Worm (Caenorhabditis elegans): Measurements from ENCODE around the gene R08A2.2.
A peak's percentile ranks its signal among the peaks of the same experiment; 100 is the strongest.

R08A2.2 gene

DNA sequence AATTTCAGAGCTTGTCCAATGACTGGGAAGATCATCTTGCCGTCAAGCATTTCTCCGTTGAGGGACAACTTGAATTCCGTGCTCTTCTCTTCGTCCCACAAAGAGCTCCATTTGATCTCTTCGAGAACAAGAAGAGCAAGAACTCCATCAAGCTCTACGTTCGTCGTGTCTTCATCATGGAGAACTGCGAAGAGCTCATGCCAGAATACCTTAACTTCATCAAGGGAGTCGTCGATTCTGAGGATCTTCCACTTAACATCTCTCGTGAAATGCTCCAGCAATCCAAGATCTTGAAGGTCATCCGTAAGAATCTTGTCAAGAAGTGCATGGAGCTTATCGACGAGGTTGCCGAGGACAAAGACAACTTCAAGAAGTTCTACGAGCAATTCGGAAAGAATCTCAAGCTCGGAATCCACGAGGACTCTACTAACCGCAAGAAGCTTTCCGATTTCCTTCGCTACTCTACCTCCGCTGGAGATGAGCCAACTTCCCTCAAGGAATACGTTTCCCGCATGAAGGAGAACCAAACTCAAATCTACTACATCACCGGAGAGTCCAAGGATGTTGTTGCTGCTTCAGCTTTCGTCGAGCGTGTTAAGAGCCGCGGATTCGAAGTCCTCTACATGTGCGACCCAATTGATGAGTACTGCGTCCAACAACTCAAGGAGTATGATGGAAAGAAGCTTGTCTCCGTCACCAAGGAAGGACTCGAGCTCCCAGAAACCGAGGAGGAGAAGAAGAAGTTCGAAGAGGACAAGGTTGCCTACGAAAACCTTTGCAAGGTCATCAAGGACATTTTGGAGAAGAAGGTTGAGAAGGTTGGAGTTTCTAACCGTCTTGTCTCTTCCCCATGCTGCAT lies 28.2 kb downstream of the R08A2.2 start (continued):
- TF ChIP-seq nhr-42 (GFP tag; IDR thresholded peaks at IDR 0.05) (0 out of 2 replicates have a peak, but pooled peaks have one; percentile 4), ctbp-1 (GFP tag; IDR thresholded peaks at IDR 0.05) (0 out of 2 replicates have a peak, but pooled peaks have one; percentile 14), dmd-6 (GFP tag; IDR thresholded peaks at IDR 0.05) (0 out of 2 replicates have a peak, but pooled peaks have one; percentile 8), spr-3 (GFP tag; optimal IDR thresholded peaks at IDR 0.05) (no peak), dmd-9 (GFP tag; IDR thresholded peaks at IDR 0.05) (no peak), F10B5.3 (tag; optimal IDR thresholded peaks at IDR 0.05) (no peak), Y105C5A.15 (GFP tag; IDR thresholded peaks at IDR 0.05) (no peak), dmd-8 (GFP tag; IDR thresholded peaks at IDR 0.05) (no peak), hlh-30 (tag; optimal IDR thresholded peaks at IDR 0.05; ENCODE audit: insufficient read depth) (no peak), ZK337.2 (GFP tag; IDR thresholded peaks at IDR 0.05) (no peak), lin-15B (tag; optimal IDR thresholded peaks at IDR 0.05) (no peak), ztf-7 (tag; optimal IDR thresholded peaks at IDR 0.05) (no peak), vab-7 (GFP tag; IDR thresholded peaks at IDR 0.05) (no peak), nhr-11 (tag; optimal IDR thresholded peaks at IDR 0.05) (no peak), aha-1 (tag) (peak; percentile 88), zag-1 (tag; optimal IDR thresholded peaks at IDR 0.05) (no peak), set-16 (GFP tag; IDR thresholded peaks at IDR 0.05) (no peak; the same call in 1 of the 2 replicates), pha-4 (GFP tag; IDR thresholded peaks at IDR 0.05) (peak; percentile 40), pha-4 (tag; optimal IDR thresholded peaks at IDR 0.05) (no peak), F37D6.2 (tag; optimal IDR thresholded peaks at IDR 0.05) (no peak), lim-7 (GFP tag; IDR thresholded peaks at IDR 0.05) (peak; percentile 53), hmg-1.1 (GFP tag; IDR thresholded peaks at IDR 0.05) (no peak), daf-8 (GFP tag; IDR thresholded peaks at IDR 0.05) (no peak), nhr-76 (tag; optimal IDR thresholded peaks at IDR 0.05) (no peak), pqm-1 (tag; optimal IDR thresholded peaks at IDR 0.05) (no peak), nhr-41 (GFP tag; IDR thresholded peaks at IDR 0.05) (no peak), lin-29 (GFP tag; IDR thresholded peaks at IDR 0.05) (no peak; the same call in 1 of the 2 replicates), nhr-77 (tag; optimal IDR thresholded peaks at IDR 0.05) (no peak), nhr-102 (tag; optimal IDR thresholded peaks at IDR 0.05) (no peak), daf-16 (GFP tag; optimal IDR thresholded peaks at IDR 0.05) (no peak), daf-16 (tag; optimal IDR thresholded peaks at IDR 0.05) (peak; percentile 18), lsy-2 (tag; optimal IDR thresholded peaks at IDR 0.05) (no peak)

DNA sequence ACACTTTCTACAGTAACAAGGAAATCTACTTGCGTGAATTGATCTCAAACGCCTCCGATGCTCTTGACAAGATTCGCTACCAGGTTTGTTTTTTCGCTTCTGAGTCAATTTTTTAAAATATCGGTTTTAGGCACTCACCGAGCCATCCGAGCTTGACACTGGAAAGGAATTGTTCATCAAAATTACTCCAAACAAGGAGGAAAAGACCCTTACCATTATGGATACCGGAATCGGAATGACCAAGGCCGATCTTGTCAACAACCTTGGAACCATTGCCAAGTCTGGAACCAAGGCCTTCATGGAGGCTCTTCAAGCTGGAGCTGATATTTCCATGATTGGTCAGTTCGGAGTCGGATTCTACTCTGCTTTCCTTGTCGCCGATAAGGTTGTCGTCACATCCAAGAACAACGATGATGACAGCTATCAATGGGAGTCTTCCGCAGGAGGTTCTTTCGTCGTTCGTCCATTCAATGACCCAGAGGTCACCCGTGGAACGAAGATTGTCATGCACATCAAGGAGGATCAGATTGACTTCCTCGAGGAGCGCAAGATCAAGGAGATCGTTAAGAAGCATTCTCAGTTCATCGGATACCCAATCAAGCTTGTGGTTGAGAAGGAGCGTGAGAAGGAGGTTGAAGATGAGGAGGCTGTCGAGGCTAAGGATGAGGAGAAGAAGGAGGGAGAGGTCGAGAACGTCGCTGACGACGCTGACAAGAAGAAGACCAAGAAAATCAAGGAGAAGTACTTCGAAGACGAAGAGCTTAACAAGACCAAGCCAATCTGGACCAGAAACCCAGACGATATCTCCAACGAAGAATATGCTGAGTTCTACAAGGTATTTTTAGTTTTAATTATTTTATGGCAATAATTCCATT lies 29.0 kb downstream of the R08A2.2 start:
- TF ChIP-seq aha-1 (tag) (no peak), egl-43 (GFP tag; IDR thresholded peaks at IDR 0.05) (no peak), nhr-48 (tag; optimal IDR thresholded peaks at IDR 0.05) (no peak), ztf-7 (tag; optimal IDR thresholded peaks at IDR 0.05) (no peak), ceh-62 (tag; optimal IDR thresholded peaks at IDR 0.05) (no peak), mes-2 (tag; optimal IDR thresholded peaks at IDR 0.05; ENCODE audit: poor library complexity, severe bottlenecking) (no peak), skn-1 (tag; optimal IDR thresholded peaks at IDR 0.05) (no peak), dmd-6 (GFP tag; IDR thresholded peaks at IDR 0.05) (0 out of 2 replicates have a peak, but pooled peaks have one; percentile 6), Y105C5A.15 (GFP tag; IDR thresholded peaks at IDR 0.05) (no peak), unc-62 (GFP tag; optimal IDR thresholded peaks at IDR 0.05 in 1 of 2) (peak in 1 of 2 experiments; percentile 97), unc-62 (tag; optimal IDR thresholded peaks at IDR 0.05) (no peak), rbr-2 (tag; optimal IDR thresholded peaks at IDR 0.05) (no peak), ceh-44 (GFP tag; IDR thresholded peaks at IDR 0.05) (no peak), mxl-3 (GFP tag; optimal IDR thresholded peaks at IDR 0.05) (no peak), nhr-6 (tag; optimal IDR thresholded peaks at IDR 0.05) (no peak), gei-8 (GFP tag; optimal IDR thresholded peaks at IDR 0.05) (no peak), snpc-1.2 (GFP tag; IDR thresholded peaks at IDR 0.05) (peak; percentile 44; the same call in 1 of the 2 replicates), php-3 (GFP tag; IDR thresholded peaks at IDR 0.05) (no peak; the same call in 1 of the 2 replicates), nhr-237 (tag; optimal IDR thresholded peaks at IDR 0.05) (no peak), ztf-11 (tag; optimal IDR thresholded peaks at IDR 0.05) (no peak), nhr-28 (tag; optimal IDR thresholded peaks at IDR 0.05) (no peak), tag-97 (GFP tag; IDR thresholded peaks at IDR 0.05) (no peak)

Data from whole organism, L4 larva.